Worm (Caenorhabditis elegans) whole organism, L3 larva: ENCODE results near the gene rmd-2.
A peak's percentile ranks its signal among the peaks of the same experiment; 100 is the strongest.

Source experiments
- lin-39 ChIP-seq: fragments of 150-350 bp; optimal IDR thresholded peaks from 2 replicates; lab custom pipeline; 2018; ENCODE audit warnings: missing biosample characterization, missing genetic modification reagents, missing genetic modification characterization
- nhr-76 ChIP-seq: fragments of 150-350 bp; sonication (generic microtip); optimal IDR thresholded peaks from 5 replicates; lab custom pipeline; 2014; ENCODE audit warnings: missing biosample characterization, missing genetic modification characterization
- unc-62 ChIP-seq: fragments of 150-350 bp; sonication (generic microtip); optimal IDR thresholded peaks from 4 replicates; lab custom pipeline; 2014; ENCODE audit warnings: missing biosample characterization, missing genetic modification reagents, missing genetic modification characterization
- zag-1 ChIP-seq: fragments of 150-350 bp; optimal IDR thresholded peaks from 2 replicates; lab custom pipeline; 2014; ENCODE audit warnings: missing biosample characterization, missing genetic modification characterization

- TF ChIP-seq zag-1 (no peak), unc-62 (GFP tag; lab: Kevin White, UChicago) (no peak), nhr-76 (tag; lab: Kevin White, UChicago) (no peak), lin-39 (tag; lab: Kevin White, UChicago) (peak; percentile 38)
Observed at ce11 chrV:10003315-10003969, 17.4 kb upstream of the rmd-2 start.
